Fruit fly (Drosophila melanogaster) S2 (cell line): Measurements from ENCODE around the gene grk.

Experiments
- CG8478 ChIP-seq: fragments of >200 bp; optimal IDR thresholded peaks from 2 replicates; lab custom pipeline; 2018
- CTCF ChIP-seq, 2 experiments: fragments of >200 bp; optimal IDR thresholded peaks; 2 replicates each; lab custom pipeline; 2018

dm6 chr2L:8424662-8425208, 8.7 kb downstream of the grk start:
- TF ChIP-seq CTCF (optimal IDR thresholded peaks at IDR 0.05; lab: Kevin White, UChicago) (no peak), CG8478 (lab: Kevin White, UChicago) (no peak)
